Worm (Caenorhabditis elegans): Measurements from ENCODE around the gene srbc-78.

DNA sequence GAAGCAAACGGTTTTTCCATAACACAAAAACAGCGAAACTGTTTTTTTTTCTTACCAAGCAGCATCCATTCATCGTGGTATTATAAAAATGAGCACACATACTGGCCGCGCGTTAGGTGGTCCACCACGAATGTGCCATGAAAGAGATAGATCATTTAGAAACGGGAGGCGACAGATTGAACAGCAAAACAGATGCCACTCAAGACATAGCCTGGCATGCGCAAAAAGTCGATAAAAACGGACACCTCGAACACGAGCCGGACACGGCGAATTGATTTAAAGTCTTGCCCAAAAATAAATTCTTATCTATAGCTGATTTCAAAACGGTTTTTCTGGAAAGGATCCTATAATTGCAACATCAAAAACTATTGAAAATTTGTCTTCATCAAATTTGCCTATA lies 31.8 kb downstream of the srbc-78 start:
- TF ChIP-seq dao-5 (tag; optimal IDR thresholded peaks at IDR 0.05): no peak
- no peak for TF ChIP-seq him-1 (tag; optimal IDR thresholded peaks at IDR 0.05)
- TF ChIP-seq W03F9.2 (tag; optimal IDR thresholded peaks at IDR 0.05): no peak

Data from whole organism, L4/young adult.